Worm (Caenorhabditis elegans) whole organism, late embryonic: ENCODE measurements around the gene srh-271.

Source experiments
- ets-4 ChIP-seq: sonication (generic microtip); optimal IDR thresholded peaks from 2 replicates; lab custom pipeline; 2016; ENCODE audit warnings: missing genetic modification characterization, missing compliant biosample characterization
- eyg-1 ChIP-seq: sonication (generic microtip); optimal IDR thresholded peaks from 2 replicates; lab custom pipeline; 2016; ENCODE audit warnings: missing genotype, missing genetic modification characterization, missing compliant biosample characterization

DNA sequence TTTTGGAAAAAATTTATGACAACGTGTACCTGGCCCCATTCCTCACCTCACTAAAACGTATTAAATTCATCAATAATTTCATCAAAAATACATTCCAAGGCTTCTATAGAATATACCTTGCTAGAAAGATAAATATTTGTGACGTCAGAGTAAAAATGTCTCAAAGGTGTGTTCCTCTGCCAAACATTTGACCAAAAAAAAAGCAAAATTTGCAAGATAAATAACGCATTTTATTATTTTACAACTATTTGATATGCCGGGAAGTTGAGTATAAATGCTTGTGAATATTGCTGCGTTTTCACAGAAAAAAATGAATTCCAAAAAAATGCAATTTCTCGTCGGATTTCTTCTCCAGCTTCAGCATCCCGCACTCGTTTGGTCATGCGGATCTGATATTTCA lies 41.2 kb downstream of the srh-271 start, which contains the start of gene C29G2.3:
- TF ChIP-seq eyg-1 (no peak), ets-4 (tag; lab: Kevin White, UChicago) (no peak)
